Fruit fly (Drosophila melanogaster): ENCODE results near the gene raw.

The raw gene

DNA sequence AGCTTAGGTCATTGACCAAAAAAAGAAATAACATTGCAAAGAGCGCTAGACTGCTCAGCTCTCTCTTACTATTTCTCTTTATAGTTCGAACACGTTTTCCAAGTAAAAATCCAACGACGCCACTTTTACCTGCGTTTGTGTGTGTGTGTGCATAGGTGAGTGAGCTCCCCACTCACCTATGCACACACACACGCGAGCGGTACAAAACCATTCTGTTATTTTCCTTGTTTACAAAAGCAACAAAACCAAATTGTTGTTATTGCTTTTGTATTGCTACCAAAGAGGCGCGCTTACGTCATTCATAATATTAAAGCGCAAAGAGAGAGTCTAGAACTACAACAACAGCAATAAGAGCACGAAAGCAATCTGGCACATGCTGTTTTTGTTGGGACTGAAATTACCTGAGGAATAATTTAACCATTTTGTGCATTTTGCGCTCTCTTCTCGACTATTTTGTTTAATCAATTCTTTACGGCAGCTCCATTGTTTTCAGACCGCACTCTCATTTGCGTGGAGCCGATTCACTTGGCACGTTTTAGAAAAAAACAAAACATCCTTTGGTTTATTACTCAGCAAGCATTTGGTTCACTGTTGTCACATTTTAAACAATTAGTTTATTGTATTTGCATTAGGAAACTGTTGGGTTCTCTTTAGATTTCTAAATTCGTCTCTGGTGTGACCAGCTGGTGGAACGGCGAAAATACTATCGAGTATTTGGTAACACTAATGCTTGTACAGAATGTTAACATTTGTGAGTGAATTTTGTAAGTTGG lies at the start of gene raw:
TSS of gene raw (minus strand) at position 677 of the 773 bp plus-strand sequence.
- TF ChIP-seq CG8478 (optimal IDR thresholded peaks at IDR 0.05) (no peak), CTCF (optimal IDR thresholded peaks at IDR 0.05) (no peak)

DNA sequence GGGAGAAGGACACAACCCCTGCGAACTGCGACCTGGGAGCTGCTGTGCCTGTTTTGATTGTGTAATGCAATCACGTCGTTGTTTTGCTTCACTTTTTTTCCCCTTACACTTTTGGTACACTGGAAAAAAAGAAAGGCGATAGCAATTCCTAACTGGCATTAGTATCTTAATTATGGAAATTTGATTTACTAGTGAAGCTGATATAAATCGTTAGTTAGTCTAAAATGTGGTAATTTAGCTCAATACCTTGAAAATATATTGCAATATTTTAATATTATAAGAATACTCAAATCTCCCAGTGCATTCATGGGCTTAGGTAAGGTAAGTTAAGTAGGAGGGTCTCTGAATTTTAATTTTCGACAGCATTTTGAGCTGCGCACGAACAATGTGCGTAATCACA lies 47.1 kb upstream of the raw start:
- no peak for TF ChIP-seq CG8478 (optimal IDR thresholded peaks at IDR 0.05)
- TF ChIP-seq CTCF (optimal IDR thresholded peaks at IDR 0.05): no peak

DNA sequence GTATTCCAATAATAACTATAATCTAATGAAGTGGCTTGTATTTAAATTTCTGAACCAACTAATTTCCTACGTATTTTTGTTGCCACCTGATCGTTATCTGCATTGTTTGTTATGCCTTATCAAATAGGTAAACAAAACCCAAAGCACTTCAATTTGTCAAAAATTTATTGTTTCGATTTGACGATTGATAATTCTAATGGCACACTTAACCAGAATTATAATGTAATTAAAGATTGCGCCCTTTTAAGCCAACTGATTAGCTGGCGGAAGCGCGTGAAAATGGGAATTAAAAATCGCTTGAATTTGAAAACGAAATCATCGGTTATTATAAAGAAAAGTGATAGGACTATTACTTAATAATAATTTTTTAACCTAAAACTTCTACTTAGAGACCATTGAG lies 44.3 kb upstream of the raw start:
- TF ChIP-seq CTCF (optimal IDR thresholded peaks at IDR 0.05) (no peak), CG8478 (optimal IDR thresholded peaks at IDR 0.05) (no peak)

DNA sequence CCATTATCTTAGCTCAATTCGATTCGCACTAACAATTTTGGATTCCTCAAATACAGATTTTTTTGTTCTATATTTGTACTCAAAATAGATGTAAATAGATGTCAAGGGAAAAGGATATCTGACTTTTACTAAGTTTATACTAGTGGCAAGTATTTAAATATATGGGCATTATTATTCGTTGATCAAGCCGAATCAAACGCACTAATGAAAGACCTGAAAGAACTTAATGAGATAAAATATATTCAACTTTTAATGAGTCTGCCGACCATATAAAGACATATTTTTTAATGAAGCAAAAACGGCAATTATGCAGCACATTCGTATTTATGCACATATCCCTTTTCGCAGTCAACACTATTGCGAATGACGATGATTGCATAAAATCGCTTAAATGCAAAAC lies 41.9 kb upstream of the raw start, which contains the start of gene CG42710:
TSS of gene CG42710 (minus strand) at position 101 of the 400 bp plus-strand sequence.
- TF ChIP-seq CG8478 (optimal IDR thresholded peaks at IDR 0.05) (no peak), CTCF (optimal IDR thresholded peaks at IDR 0.05) (no peak)

DNA sequence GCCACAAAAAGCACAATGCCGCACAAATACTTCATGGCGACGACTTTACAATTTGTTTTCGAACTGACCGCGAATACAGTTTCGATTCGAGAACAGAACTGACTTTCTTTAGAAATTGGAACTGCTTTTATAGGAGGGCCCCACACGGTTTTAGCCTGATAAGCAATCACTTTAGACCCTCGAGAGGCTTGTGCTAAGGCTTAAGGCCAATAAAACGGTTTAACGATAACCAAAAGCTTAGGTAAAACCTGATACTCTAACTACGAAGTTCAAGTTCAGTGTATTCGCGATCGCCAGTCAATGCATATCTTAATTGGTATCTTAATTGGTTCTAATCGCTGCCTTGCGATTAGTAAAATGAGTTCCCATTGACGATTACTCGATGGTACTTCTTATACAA lies 40.7 kb upstream of the raw start, which contains the start of gene LManVI:
TSS of gene LManVI (minus strand) at position 101 of the 400 bp plus-strand sequence.
- no peak for TF ChIP-seq CTCF (optimal IDR thresholded peaks at IDR 0.05)
- no peak for TF ChIP-seq CG8478 (optimal IDR thresholded peaks at IDR 0.05)

DNA sequence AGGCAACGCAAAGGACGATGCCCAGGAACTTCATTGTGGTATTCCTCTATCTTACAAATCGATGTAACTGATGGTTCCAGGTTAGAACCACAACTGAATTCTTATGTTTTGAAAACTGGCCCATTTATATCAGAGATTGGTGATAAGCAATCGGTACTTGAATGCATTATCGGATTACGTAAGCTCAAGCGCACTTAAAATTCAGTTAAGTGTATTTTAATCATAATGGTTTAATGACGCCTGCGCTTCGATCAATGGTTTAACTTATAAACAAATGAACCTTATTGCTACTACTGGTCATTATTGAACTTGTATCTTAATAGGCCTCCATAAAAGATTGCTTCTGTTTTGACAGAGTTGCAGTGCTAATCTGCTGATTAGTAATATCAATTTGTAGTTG lies 35.7 kb upstream of the raw start, which contains the start of gene LManV:
TSS of gene LManV (minus strand) at position 101 of the 400 bp plus-strand sequence.
- TF ChIP-seq CTCF (optimal IDR thresholded peaks at IDR 0.05): no peak
- TF ChIP-seq CG8478 (optimal IDR thresholded peaks at IDR 0.05): no peak

DNA sequence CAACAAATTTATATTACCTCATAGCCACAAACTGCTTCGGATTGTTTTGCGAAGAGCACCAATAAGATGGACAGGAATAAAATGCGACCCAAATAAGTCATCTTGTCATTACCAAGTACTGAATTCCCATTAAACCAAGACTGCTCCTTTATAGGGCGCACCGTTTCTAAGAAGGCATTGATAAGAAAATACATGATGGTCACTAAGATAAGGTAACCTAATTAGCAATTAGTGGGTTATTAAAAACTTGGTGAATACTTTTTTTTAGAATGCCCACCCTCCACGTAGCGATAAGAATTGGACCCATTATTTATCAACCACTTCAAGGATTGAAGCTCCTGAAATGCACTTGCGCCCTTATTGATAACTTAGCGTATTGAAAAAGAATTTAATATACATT lies 31.8 kb upstream of the raw start, which contains the start of gene LManIV:
TSS of gene LManIV (minus strand) at position 101 of the 400 bp plus-strand sequence.
- no peak for TF ChIP-seq CTCF (optimal IDR thresholded peaks at IDR 0.05)
- TF ChIP-seq CG8478 (optimal IDR thresholded peaks at IDR 0.05): no peak

dm6 chr2L:8768660-8769138 lies 28.2 kb upstream of the raw start, which contains the start of gene LManIII:
LManIII (minus strand) TSS chr2L:8768710.
- TF ChIP-seq CTCF (optimal IDR thresholded peaks at IDR 0.05) (no peak), CG8478 (optimal IDR thresholded peaks at IDR 0.05) (no peak)

dm6 chr2L:8762833-8763232 lies 22.4 kb upstream of the raw start:
- no peak for TF ChIP-seq CG8478 (optimal IDR thresholded peaks at IDR 0.05)
- TF ChIP-seq CTCF (optimal IDR thresholded peaks at IDR 0.05): no peak

dm6 chr2L:8752022-8752421 lies 11.6 kb upstream of the raw start, which contains the start of the genes CG45307 and CG12438:
CG45307 (minus strand) TSS chr2L:8752122.
CG12438 (plus strand) TSS chr2L:8752285.
- TF ChIP-seq CG8478 (optimal IDR thresholded peaks at IDR 0.05): no peak
- no peak for TF ChIP-seq CTCF (optimal IDR thresholded peaks at IDR 0.05)

DNA sequence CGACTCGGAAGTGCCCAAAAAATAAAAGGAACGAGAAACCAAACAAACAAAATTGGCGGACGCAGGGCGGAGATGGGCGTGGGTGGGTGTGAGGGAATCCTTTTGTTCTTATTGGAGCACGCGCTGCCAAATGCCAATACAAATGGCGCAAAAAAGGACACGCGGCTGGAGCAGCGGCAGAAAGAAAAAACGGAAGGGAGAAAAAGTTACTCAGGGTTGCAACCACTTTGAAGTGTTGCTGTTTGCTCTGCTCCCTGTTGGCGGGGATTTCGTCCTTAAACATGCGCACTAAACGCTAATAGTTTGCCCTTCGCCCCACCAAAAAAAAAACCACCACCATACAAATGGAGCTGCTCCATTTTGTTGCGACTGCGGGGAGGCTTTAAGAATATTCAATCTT lies 7.0 kb upstream of the raw start:
- TF ChIP-seq CTCF (optimal IDR thresholded peaks at IDR 0.05) (no peak), CG8478 (optimal IDR thresholded peaks at IDR 0.05) (no peak)

DNA sequence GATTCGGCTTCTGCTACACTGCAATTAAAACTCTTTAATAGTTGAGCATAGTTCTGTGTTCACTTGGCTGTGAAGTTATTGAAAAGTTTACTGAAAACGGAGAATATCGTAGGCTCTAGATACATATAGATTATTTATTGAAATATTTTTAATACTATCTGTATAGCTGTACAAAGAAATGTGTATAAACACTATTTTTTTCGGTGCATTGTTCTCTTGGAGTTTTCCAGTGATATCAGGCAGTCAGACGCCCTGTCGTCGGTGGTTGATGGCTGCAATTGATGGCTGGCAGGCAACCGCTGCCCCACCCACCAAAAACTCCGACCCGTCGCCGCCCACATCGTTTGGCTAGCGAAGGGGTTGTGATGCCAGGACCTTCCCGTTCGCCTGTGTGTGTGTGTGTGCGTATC lies 5.9 kb upstream of the raw start:
- TF ChIP-seq CG8478 (optimal IDR thresholded peaks at IDR 0.05) (no peak), CTCF (optimal IDR thresholded peaks at IDR 0.05) (no peak)

DNA sequence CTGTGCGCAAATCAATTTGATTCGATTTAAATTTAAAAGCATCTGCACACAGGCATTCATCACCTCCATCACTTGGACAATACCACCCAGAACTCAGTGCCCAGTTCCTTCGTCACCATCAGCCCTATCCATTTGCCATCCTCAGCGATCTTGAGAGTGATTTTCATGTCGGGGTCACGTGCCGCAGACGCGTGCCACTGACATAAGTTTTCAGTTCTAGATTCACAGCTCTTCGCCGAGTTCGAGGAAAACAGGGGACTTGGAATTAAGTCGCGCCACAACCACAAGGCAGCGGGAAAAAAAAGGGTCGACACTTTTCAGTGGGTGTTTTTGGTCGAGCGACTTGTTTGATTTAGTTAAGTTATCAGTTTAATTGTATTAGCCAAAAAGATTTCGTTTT lies 2.6 kb upstream of the raw start:
- TF ChIP-seq CG8478 (optimal IDR thresholded peaks at IDR 0.05): no peak
- no peak for TF ChIP-seq CTCF (optimal IDR thresholded peaks at IDR 0.05)

dm6 chr2L:8740757-8741278 lies 358 bp upstream of the raw start:
- no peak for TF ChIP-seq CG8478 (optimal IDR thresholded peaks at IDR 0.05)
- peak; percentile 77 to 81 for TF ChIP-seq CTCF (optimal IDR thresholded peaks at IDR 0.05)

DNA sequence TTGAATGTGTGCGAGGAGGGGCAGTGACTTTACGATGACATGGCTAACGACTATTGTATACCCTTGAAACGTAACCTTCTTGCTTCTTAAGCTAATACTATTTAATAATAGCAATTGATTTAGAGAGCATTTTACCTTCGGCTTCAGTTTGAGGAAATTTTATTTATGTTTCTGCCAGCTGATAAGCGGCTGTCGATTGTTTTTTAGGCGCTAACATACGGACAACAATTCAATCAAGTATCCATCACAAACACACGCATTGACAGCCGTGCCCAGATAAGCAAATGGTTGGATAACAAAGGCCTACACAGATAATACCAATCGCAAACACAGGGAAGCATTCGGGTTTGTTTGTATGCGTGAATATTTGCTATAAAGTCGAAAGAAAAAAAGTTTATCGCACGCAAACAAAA lies 2.2 kb downstream of the raw start:
- TF ChIP-seq CTCF (optimal IDR thresholded peaks at IDR 0.05): no peak
- TF ChIP-seq CG8478 (optimal IDR thresholded peaks at IDR 0.05): no peak

DNA sequence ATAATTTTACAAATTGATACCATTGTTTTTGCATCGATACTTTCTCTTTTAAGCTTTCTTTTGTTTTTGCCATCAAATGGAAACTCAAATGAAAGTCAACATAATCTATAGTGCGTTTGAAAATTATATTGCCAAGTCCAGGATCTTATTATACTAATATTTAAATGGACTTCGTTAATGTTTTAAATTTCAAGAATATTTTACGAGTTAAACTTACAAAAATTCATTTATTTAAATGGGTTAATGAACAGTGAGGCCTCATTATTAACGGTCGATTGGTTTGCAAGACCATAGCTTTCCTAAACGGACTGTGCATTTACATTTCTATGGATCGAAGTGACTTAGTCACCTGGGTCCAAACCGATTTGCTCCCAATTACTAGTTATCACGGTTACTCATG lies 4.1 kb downstream of the raw start:
- TF ChIP-seq CTCF (optimal IDR thresholded peaks at IDR 0.05) (no peak), CG8478 (optimal IDR thresholded peaks at IDR 0.05) (no peak)
